Fruit fly (Drosophila melanogaster) whole organism, embryonic: ENCODE results near the gene Acsx3.

ENCODE experiments used
- Awh ChIP-seq: fragments of 200-800 bp; sonication (Bioruptor generic); IDR thresholded peaks from 2 replicates; pipeline ENCODE4, ENCODE4 v1.3.6; 2022; ENCODE audit warnings: missing biosample characterization, missing genetic modification characterization
- Bgb ChIP-seq: fragments of 200-800 bp; sonication (Bioruptor generic); IDR thresholded peaks from 2 replicates; pipeline ENCODE4 v1.3.6; 2022; ENCODE audit warnings: missing biosample characterization, missing genetic modification characterization; ENCODE audit not compliant: partially characterized antibody
- Bteb2 ChIP-seq: fragments of 200-800 bp; sonication (Bioruptor generic); optimal IDR thresholded peaks from 2 replicates; lab custom pipeline; 2016; ENCODE audit warnings: missing biosample characterization, missing genetic modification characterization
- CG10366 ChIP-seq: fragments of 200-800 bp; sonication (Bioruptor generic); IDR thresholded peaks from 2 replicates; pipeline ENCODE4 v1.3.6; 2022; ENCODE audit warnings: missing biosample characterization, missing genetic modification characterization
- CG11093 ChIP-seq: fragments of 200-800 bp; sonication (Bioruptor generic); IDR thresholded peaks from 3 replicates; pipeline ENCODE4 v1.3.6; 2022; ENCODE audit warnings: missing biosample characterization, missing genetic modification characterization
- CG12219 ChIP-seq: fragments of 200-800 bp; sonication (Bioruptor generic); optimal IDR thresholded peaks from 3 replicates; lab custom pipeline; 2018; ENCODE audit warnings: missing biosample characterization, mild to moderate bottlenecking, missing genetic modification characterization
- CG12942 ChIP-seq: fragments of 200-800 bp; sonication (Bioruptor generic); optimal IDR thresholded peaks from 3 replicates; lab custom pipeline; 2016; ENCODE audit warnings: missing biosample characterization, missing genetic modification characterization
- CG13775 ChIP-seq: fragments of 200-800 bp; sonication (Bioruptor generic); optimal IDR thresholded peaks from 3 replicates; lab custom pipeline; 2017; ENCODE audit warnings: missing biosample characterization, mild to moderate bottlenecking, missing genetic modification characterization
- CG14667 ChIP-seq: fragments of 200-800 bp; sonication (Bioruptor generic); IDR thresholded peaks from 2 replicates; pipeline ENCODE4 v1.3.6; 2022; ENCODE audit warnings: missing biosample characterization, missing genetic modification characterization
- CG16815 ChIP-seq: fragments of 200-800 bp; sonication (Bioruptor generic); optimal IDR thresholded peaks from 3 replicates; lab custom pipeline; 2017; ENCODE audit warnings: missing biosample characterization, mild to moderate bottlenecking, missing genetic modification characterization
- CG2129 ChIP-seq: fragments of 200-800 bp; sonication (Bioruptor generic); IDR thresholded peaks from 2 replicates; pipeline ENCODE4 v1.3.6; 2022; ENCODE audit warnings: missing biosample characterization, missing genetic modification characterization; ENCODE audit not compliant: partially characterized antibody
- CG33557 ChIP-seq: fragments of 200-800 bp; sonication (Bioruptor generic); optimal IDR thresholded peaks from 2 replicates; lab custom pipeline; 2019; ENCODE audit warnings: missing biosample characterization, mild to moderate bottlenecking, missing genetic modification characterization, moderate library complexity
- CG3847 ChIP-seq: fragments of 200-800 bp; sonication (Bioruptor generic); IDR thresholded peaks from 2 replicates; pipeline ENCODE4 v1.3.6; 2022; ENCODE audit warnings: missing biosample characterization, missing genetic modification characterization
- CG43689 ChIP-seq: fragments of 200-800 bp; sonication (Bioruptor generic); IDR thresholded peaks from 2 replicates; pipeline ENCODE4 v1.3.6; 2022; ENCODE audit warnings: missing biosample characterization, missing genetic modification characterization
- CG4854 ChIP-seq: fragments of 200-800 bp; sonication (Bioruptor generic); optimal IDR thresholded peaks from 2 replicates; lab custom pipeline; 2016; ENCODE audit warnings: missing biosample characterization, missing genetic modification characterization, inconsistent platforms
- CG7556 ChIP-seq: fragments of 200-800 bp; sonication (Bioruptor generic); optimal IDR thresholded peaks from 2 replicates; lab custom pipeline; 2017; ENCODE audit warnings: missing biosample characterization, mild to moderate bottlenecking, missing genetic modification characterization
- CrebB ChIP-seq: fragments of 200-800 bp; sonication (Bioruptor generic); optimal IDR thresholded peaks from 3 replicates; lab custom pipeline; 2018; ENCODE audit warnings: missing biosample characterization, mild to moderate bottlenecking, missing genetic modification characterization
- Dll ChIP-seq: fragments of 200-800 bp; sonication (Bioruptor generic); IDR thresholded peaks from 4 replicates; pipeline ENCODE4 v1.3.6; 2022; ENCODE audit warnings: missing biosample characterization, missing genetic modification characterization; ENCODE audit not compliant: partially characterized antibody
- Fer1 ChIP-seq: fragments of 200-800 bp; sonication (Bioruptor generic); optimal IDR thresholded peaks from 2 replicates; lab custom pipeline; 2017; ENCODE audit warnings: missing biosample characterization, mild to moderate bottlenecking, missing genetic modification characterization
- Fer3 ChIP-seq: fragments of 200-800 bp; sonication (Bioruptor generic); optimal IDR thresholded peaks from 2 replicates; lab custom pipeline; 2018; ENCODE audit warnings: missing biosample characterization, mild to moderate bottlenecking, missing genetic modification characterization, moderate library complexity
- H2.0 ChIP-seq: fragments of 200-800 bp; sonication (Bioruptor generic); IDR thresholded peaks from 2 replicates; pipeline ENCODE4 v1.3.6; 2022; ENCODE audit warnings: missing biosample characterization, missing genetic modification characterization
- Hey ChIP-seq: fragments of 200-800 bp; sonication (Bioruptor generic); optimal IDR thresholded peaks from 3 replicates; lab custom pipeline; 2018; ENCODE audit warnings: missing biosample characterization, mild to moderate bottlenecking, missing genetic modification characterization
- HmgD ChIP-seq: fragments of 200-800 bp; sonication (Bioruptor generic); optimal IDR thresholded peaks from 3 replicates; lab custom pipeline; 2016; ENCODE audit warnings: missing biosample characterization, missing genetic modification characterization
- Kr ChIP-seq: fragments of 200-800 bp; sonication (Bioruptor generic); optimal IDR thresholded peaks from 2 replicates; lab custom pipeline; 2017; ENCODE audit warnings: missing biosample characterization, mild to moderate bottlenecking, missing genetic modification characterization
- Nf-YC ChIP-seq: fragments of 200-800 bp; optimal IDR thresholded peaks from 3 replicates; lab custom pipeline; 2019; ENCODE audit warnings: missing biosample characterization, mild to moderate bottlenecking, missing genetic modification characterization, moderate library complexity
- aop ChIP-seq: fragments of 200-800 bp; sonication (Bioruptor generic); IDR thresholded peaks from 2 replicates; pipeline ENCODE4 v1.3.6; 2022; ENCODE audit warnings: missing biosample characterization, missing genetic modification characterization
- ase ChIP-seq: fragments of 200-800 bp; sonication (Bioruptor generic); IDR thresholded peaks from 3 replicates; pipeline ENCODE4 v1.3.6; 2022; ENCODE audit warnings: missing biosample characterization, missing genetic modification characterization
- bbx ChIP-seq: fragments of 200-800 bp; sonication (Bioruptor generic); IDR thresholded peaks from 2 replicates; pipeline ENCODE4 v1.3.6; 2022; ENCODE audit warnings: missing biosample characterization, missing genetic modification characterization; ENCODE audit not compliant: partially characterized antibody
- bcd ChIP-seq: fragments of 200-800 bp; sonication (Bioruptor generic); optimal IDR thresholded peaks from 2 replicates; lab custom pipeline; 2017; ENCODE audit warnings: missing biosample characterization, mild to moderate bottlenecking, missing genetic modification characterization
- br ChIP-seq: fragments of >200 bp; optimal IDR thresholded peaks from 2 replicates; lab custom pipeline; 2017
- cad ChIP-seq: fragments of >200 bp; optimal IDR thresholded peaks from 2 replicates; lab custom pipeline; 2017; ENCODE audit warnings: missing biosample characterization, missing genetic modification characterization
- caup ChIP-seq: fragments of 200-800 bp; sonication (Bioruptor generic); optimal IDR thresholded peaks from 3 replicates; lab custom pipeline; 2017; ENCODE audit warnings: missing biosample characterization, mild to moderate bottlenecking, missing genetic modification characterization, moderate library complexity; ENCODE audit not compliant: severe bottlenecking
- ci ChIP-seq: fragments of 200-800 bp; sonication (Bioruptor generic); IDR thresholded peaks from 3 replicates; pipeline ENCODE4 v1.3.6; 2022; ENCODE audit warnings: missing biosample characterization, missing genetic modification characterization
- corto ChIP-seq: fragments of 200-800 bp; sonication (Bioruptor generic); optimal IDR thresholded peaks from 2 replicates; lab custom pipeline; 2016; ENCODE audit warnings: missing biosample characterization, mild to moderate bottlenecking, missing genetic modification characterization, moderate library complexity
- fu2 ChIP-seq: fragments of 200-800 bp; sonication (Bioruptor generic); optimal IDR thresholded peaks from 2 replicates; lab custom pipeline; 2016; ENCODE audit warnings: missing biosample characterization, missing genetic modification characterization
- hb ChIP-seq: fragments of 200-800 bp; sonication (Bioruptor generic); IDR thresholded peaks from 3 replicates; pipeline ENCODE4 v1.3.6; 2022; ENCODE audit warnings: missing biosample characterization, missing genetic modification characterization; ENCODE audit not compliant: partially characterized antibody
- hbn ChIP-seq: fragments of 200-800 bp; sonication (Bioruptor generic); IDR thresholded peaks from 2 replicates; pipeline ENCODE4 v1.3.6; 2022; ENCODE audit warnings: missing biosample characterization, missing genetic modification characterization; ENCODE audit not compliant: partially characterized antibody
- jumu ChIP-seq: fragments of 200-800 bp; sonication (Bioruptor generic); optimal IDR thresholded peaks from 3 replicates; lab custom pipeline; 2016; ENCODE audit warnings: missing biosample characterization, missing genetic modification characterization
- maf-S ChIP-seq: fragments of 200-800 bp; sonication (Bioruptor generic); optimal IDR thresholded peaks from 2 replicates; lab custom pipeline; 2016; ENCODE audit warnings: missing biosample characterization, missing genetic modification characterization
- mirr ChIP-seq: fragments of 200-800 bp; sonication (Bioruptor generic); optimal IDR thresholded peaks from 3 replicates; lab custom pipeline; 2018; ENCODE audit warnings: missing biosample characterization, mild to moderate bottlenecking, missing genetic modification characterization
- pfk ChIP-seq: fragments of 200-800 bp; sonication (Bioruptor generic); optimal IDR thresholded peaks from 2 replicates; lab custom pipeline; 2018; ENCODE audit warnings: missing biosample characterization, mild to moderate bottlenecking, missing genetic modification characterization, moderate library complexity
- schlank ChIP-seq: fragments of 200-800 bp; sonication (Bioruptor generic); optimal IDR thresholded peaks from 2 replicates; lab custom pipeline; 2018; ENCODE audit warnings: missing biosample characterization, mild to moderate bottlenecking, missing genetic modification characterization
- scrt ChIP-seq: fragments of 200-800 bp; sonication (Bioruptor generic); optimal IDR thresholded peaks from 2 replicates; lab custom pipeline; 2018; ENCODE audit warnings: missing biosample characterization, mild to moderate bottlenecking, missing genetic modification characterization, moderate library complexity
- sens ChIP-seq: fragments of 200-800 bp; sonication (Bioruptor generic); peaks from one replicate; lab custom pipeline; 2016; ENCODE audit warnings: missing biosample characterization, missing genetic modification characterization
- sna ChIP-seq: fragments of 200-800 bp; sonication (Bioruptor generic); IDR thresholded peaks from 2 replicates; pipeline ENCODE4 v1.3.6; 2022; ENCODE audit warnings: missing biosample characterization, missing genetic modification characterization; ENCODE audit not compliant: partially characterized antibody
- tll ChIP-seq, 2 experiments: fragments of 200-800 bp in 1 of 2; fragments of >200 bp in 1 of 2; sonication (Bioruptor generic) in 1 of 2; optimal IDR thresholded peaks; 2 replicates each; lab custom pipeline; 2017 to 2019; ENCODE audit warnings: missing biosample characterization in 2 of 2, missing genetic modification characterization in 2 of 2, mild to moderate bottlenecking in 1 of 2, moderate library complexity in 1 of 2
- ttk ChIP-seq: fragments of 200-800 bp; sonication (Bioruptor generic); IDR thresholded peaks from 2 replicates; pipeline ENCODE4 v2.1.2; 2022; ENCODE audit warnings: missing biosample characterization, missing genetic modification characterization
- vvl ChIP-seq: fragments of 200-800 bp; sonication (Bioruptor generic); IDR thresholded peaks from 2 replicates; pipeline ENCODE4 v1.3.6; 2022; ENCODE audit warnings: missing biosample characterization, missing genetic modification characterization
- wdn ChIP-seq: fragments of 200-800 bp; sonication (Bioruptor generic); IDR thresholded peaks from 2 replicates; pipeline ENCODE4 v1.3.6; 2022; ENCODE audit warnings: missing biosample characterization, missing genetic modification characterization

Gene Acsx3

dm6 chr3R:19789942-19790774 is 9.1 kb downstream of the Acsx3 start (continued):
- TF ChIP-seq vvl (GFP tag; lab: Robert Waterston, UW) (peak; percentile 24; the same call in 1 of the 2 replicates), Nf-YC (no peak), sna (peak; percentile 61), bbx (GFP tag; lab: Robert Waterston, UW) (peak; percentile 81), Awh (GFP tag; lab: Robert Waterston, UW) (no peak), CG12942 (GFP tag; lab: Kevin White, UChicago) (no peak), cad (GFP tag; lab: Kevin White, UChicago) (peak; percentile 84), maf-S (no peak), bcd (GFP tag; lab: Kevin White, UChicago) (no peak), wdn (GFP tag; lab: Robert Waterston, UW) (0 out of 2 replicates have a peak, but pooled peaks have one; percentile 4), ttk (GFP tag; lab: Robert Waterston, UW) (no peak), H2.0 (GFP tag; lab: Robert Waterston, UW) (no peak), br (no peak), CG3847 (no peak), ci (GFP tag; lab: Robert Waterston, UW) (peak; percentile 8; the same call in 1 of the 3 replicates), CG4854 (GFP tag; lab: Kevin White, UChicago) (no peak), Bgb (peak; percentile 78), hb (GFP tag; lab: Robert Waterston, UW) (peak; percentile 59; the same call in 1 of the 3 replicates), corto (no peak), Fer3 (tag; lab: Kevin White, UChicago) (no peak), Kr (no peak), CG13775 (GFP tag; lab: Kevin White, UChicago) (no peak), HmgD (GFP tag; lab: Kevin White, UChicago) (no peak), CG7556 (no peak), fu2 (GFP tag; lab: Kevin White, UChicago) (no peak), scrt (GFP tag; lab: Kevin White, UChicago) (no peak), Fer1 (GFP tag; lab: Kevin White, UChicago) (no peak), CG10366 (GFP tag; lab: Robert Waterston, UW) (no peak), CG12219 (GFP tag; lab: Kevin White, UChicago) (no peak), ase (GFP tag; lab: Robert Waterston, UW) (no peak), Bteb2 (no peak), jumu (GFP tag; lab: Kevin White, UChicago) (no peak), caup (no peak), Hey (no peak), CG14667 (no peak), hbn (0 out of 2 replicates have a peak, but pooled peaks have one; percentile 31), CG11093 (no peak), aop (GFP tag; lab: Robert Waterston, UW) (no peak), CG2129 (GFP tag; lab: Robert Waterston, UW) (no peak), CG43689 (no peak), schlank (tag; lab: Kevin White, UChicago) (no peak), pfk (no peak), Dll (GFP tag; lab: Robert Waterston, UW) (peak; percentile 50; the same call in 2 of the 4 replicates), CG16815 (GFP tag; lab: Kevin White, UChicago) (no peak), tll (GFP tag; optimal IDR thresholded peaks at IDR 0.05; lab: Kevin White, UChicago) (no peak), CG33557 (GFP tag; lab: Kevin White, UChicago) (no peak), mirr (GFP tag; lab: Kevin White, UChicago) (no peak), sens (GFP tag; lab: Kevin White, UChicago) (peak; percentile 80), CrebB (tag; lab: Kevin White, UChicago) (no peak)
